ENCODE assay signal across 1 fruit fly cellular context in the genomic region with DNA sequence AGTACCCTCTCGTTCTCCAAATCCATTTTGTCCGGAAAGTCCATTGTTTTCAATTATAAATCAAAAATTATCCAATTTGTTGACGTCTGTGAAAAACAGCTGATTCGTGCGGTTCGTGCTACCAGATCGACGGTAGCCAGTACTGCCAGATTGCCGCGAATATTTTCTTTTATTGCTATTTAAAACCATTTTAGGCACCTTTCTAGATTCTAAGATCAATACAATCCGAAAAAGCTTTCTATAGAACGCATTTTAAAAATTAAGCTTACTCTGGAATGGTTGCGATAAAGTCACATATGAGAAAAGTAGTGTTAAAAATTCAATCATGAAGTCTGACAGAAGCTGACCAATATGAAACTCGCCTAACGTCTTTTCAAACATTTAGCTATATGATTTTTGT.
A peak's percentile ranks its signal among the peaks of the same experiment; 100 is the strongest.
TF ChIP-seq lines count a peak whose summit lies in the region.

A gene (minus strand): TSS at position 110 of the 400 bp plus-strand sequence.

TF ChIP-seq in whole organism, embryonic, 481 proteins besides CTCF, POLR2A, EP300 and RAD21 (continued from another document and continues in another):
- TF ChIP-seq CG4424 (GFP tag; optimal IDR thresholded peaks at IDR 0.05; lab: Kevin White, UChicago), result peak; percentile 30
- no peak for TF ChIP-seq eyg (GFP tag; optimal IDR thresholded peaks at IDR 0.05; lab: Kevin White, UChicago)
- TF ChIP-seq Vsx1 (GFP tag; optimal IDR thresholded peaks at IDR 0.05; lab: Kevin White, UChicago), result no peak
- TF ChIP-seq CG4730 (GFP tag; IDR thresholded peaks at IDR 0.05; lab: Robert Waterston, UW), result no peak; the same call in 1 of the 2 replicates
- no peak for TF ChIP-seq gce (GFP tag; IDR thresholded peaks at IDR 0.05; lab: Robert Waterston, UW)
- TF ChIP-seq CG15601 (tag; optimal IDR thresholded peaks at IDR 0.05; lab: Kevin White, UChicago), result peak; percentile 39
- TF ChIP-seq al (GFP tag; IDR thresholded peaks at IDR 0.05; lab: Robert Waterston, UW), result peak; percentile 28; the same call in 1 of the 2 replicates
- TF ChIP-seq sim (GFP tag; IDR thresholded peaks at IDR 0.05; lab: Robert Waterston, UW), result no peak
- peak; percentile 2 for TF ChIP-seq gfzf (GFP tag; optimal IDR thresholded peaks at IDR 0.05; lab: Kevin White, UChicago)
- no peak for TF ChIP-seq scrt (GFP tag; optimal IDR thresholded peaks at IDR 0.05; lab: Kevin White, UChicago)
- peak; percentile 39 for TF ChIP-seq CG12155 (GFP tag; optimal IDR thresholded peaks at IDR 0.05; lab: Kevin White, UChicago)
- peak; percentile 46; the same call in 1 of the 3 replicates for TF ChIP-seq CG17361 (GFP tag; IDR thresholded peaks at IDR 0.05; lab: Robert Waterston, UW)
- TF ChIP-seq shn (GFP tag; optimal IDR thresholded peaks at IDR 0.05; lab: Kevin White, UChicago), result peak; percentile 61
- TF ChIP-seq CG9215 (GFP tag; IDR thresholded peaks at IDR 0.05; lab: Robert Waterston, UW), result no peak; the same call in 1 of the 2 replicates
- peak; percentile 34 for TF ChIP-seq CG7839 (tag; optimal IDR thresholded peaks at IDR 0.05; lab: Kevin White, UChicago)
- no peak for TF ChIP-seq Sox100B (GFP tag; optimal IDR thresholded peaks at IDR 0.05; lab: Kevin White, UChicago)
- TF ChIP-seq CG6854 (GFP tag; optimal IDR thresholded peaks at IDR 0.05; lab: Kevin White, UChicago), result no peak
- TF ChIP-seq Myb (GFP tag; optimal IDR thresholded peaks at IDR 0.05; lab: Kevin White, UChicago), result peak; percentile 99
- no peak for TF ChIP-seq pfk (GFP tag; optimal IDR thresholded peaks at IDR 0.05; lab: Kevin White, UChicago)
- peak; percentile 61 for TF ChIP-seq Ets97D (GFP tag; optimal IDR thresholded peaks at IDR 0.05; lab: Kevin White, UChicago)
- peak; percentile 44 for TF ChIP-seq CG13424 (tag; optimal IDR thresholded peaks at IDR 0.05; lab: Kevin White, UChicago)
- peak; percentile 10 for TF ChIP-seq CG10209 (GFP tag; optimal IDR thresholded peaks at IDR 0.05; lab: Kevin White, UChicago)
- no peak for TF ChIP-seq MTF-1 (GFP tag; optimal IDR thresholded peaks at IDR 0.05; lab: Kevin White, UChicago; ENCODE audit: borderline replicate concordance)
- no peak for TF ChIP-seq ci (GFP tag; IDR thresholded peaks at IDR 0.05; lab: Robert Waterston, UW)
- TF ChIP-seq Rx (GFP tag; IDR thresholded peaks at IDR 0.05; lab: Robert Waterston, UW), result no peak
- no peak for TF ChIP-seq Bdp1 (GFP tag; optimal IDR thresholded peaks at IDR 0.05; lab: Kevin White, UChicago)
- TF ChIP-seq zfh1 (GFP tag; IDR thresholded peaks at IDR 0.05; lab: Robert Waterston, UW), result no peak
- no peak for TF ChIP-seq CG12104 (GFP tag; optimal IDR thresholded peaks at IDR 0.05; lab: Kevin White, UChicago)
- TF ChIP-seq trh (GFP tag; optimal IDR thresholded peaks at IDR 0.05; lab: Kevin White, UChicago), result no peak
- no peak for TF ChIP-seq Hand (GFP tag; optimal IDR thresholded peaks at IDR 0.05; lab: Kevin White, UChicago)
- no peak for TF ChIP-seq CG14965 (GFP tag; optimal IDR thresholded peaks at IDR 0.05; lab: Kevin White, UChicago; ENCODE audit: borderline replicate concordance)
- TF ChIP-seq Dip3 (GFP tag; optimal IDR thresholded peaks at IDR 0.05; lab: Kevin White, UChicago), result peak; percentile 60
- no peak for TF ChIP-seq CG14050 (GFP tag; IDR thresholded peaks at IDR 0.05; lab: Robert Waterston, UW)
- no peak for TF ChIP-seq sob (GFP tag; IDR thresholded peaks at IDR 0.05; lab: Robert Waterston, UW)
- TF ChIP-seq bcd (GFP tag; optimal IDR thresholded peaks at IDR 0.05; lab: Kevin White, UChicago), result no peak
- TF ChIP-seq mirr (GFP tag; optimal IDR thresholded peaks at IDR 0.05; lab: Kevin White, UChicago), result no peak
- TF ChIP-seq CG2678 (tag; optimal IDR thresholded peaks at IDR 0.05; lab: Kevin White, UChicago), result peak; percentile 31
- no peak for TF ChIP-seq CG12071 (GFP tag; optimal IDR thresholded peaks at IDR 0.05; lab: Kevin White, UChicago)
- no peak for TF ChIP-seq CrebB (tag; optimal IDR thresholded peaks at IDR 0.05; lab: Kevin White, UChicago)
- peak; percentile 48; the same call in 1 of the 2 replicates for TF ChIP-seq CG9932 (GFP tag; IDR thresholded peaks at IDR 0.05; lab: Robert Waterston, UW)
- TF ChIP-seq dan (GFP tag; IDR thresholded peaks at IDR 0.05; lab: Robert Waterston, UW), result no peak
- peak; percentile 68 for TF ChIP-seq CG1603 (tag; optimal IDR thresholded peaks at IDR 0.05; lab: Kevin White, UChicago)
- no peak for TF ChIP-seq lmd (GFP tag; IDR thresholded peaks at IDR 0.05; lab: Robert Waterston, UW)
- no peak for TF ChIP-seq Dref (GFP tag; IDR thresholded peaks at IDR 0.05; lab: Robert Waterston, UW)
- TF ChIP-seq CG8924 (tag; optimal IDR thresholded peaks at IDR 0.05; lab: Kevin White, UChicago), result peak; percentile 26
- peak; percentile 24 for TF ChIP-seq Sry-δ (GFP tag; optimal IDR thresholded peaks at IDR 0.05; lab: Kevin White, UChicago)
- TF ChIP-seq pzg (GFP tag; optimal IDR thresholded peaks at IDR 0.05; lab: Kevin White, UChicago), result peak; percentile 50
- peak; percentile 54 for TF ChIP-seq CHES-1-like (GFP tag; optimal IDR thresholded peaks at IDR 0.05; lab: Kevin White, UChicago)
- TF ChIP-seq Usf (GFP tag; optimal IDR thresholded peaks at IDR 0.05; lab: Kevin White, UChicago), result peak; percentile 18
- peak; percentile 53 for TF ChIP-seq CG17829 (tag; optimal IDR thresholded peaks at IDR 0.05; lab: Kevin White, UChicago)
- TF ChIP-seq btn (GFP tag; optimal IDR thresholded peaks at IDR 0.05; lab: Kevin White, UChicago), result no peak
- TF ChIP-seq Hey (tag; optimal IDR thresholded peaks at IDR 0.05; lab: Kevin White, UChicago), result no peak
- no peak for TF ChIP-seq org-1 (GFP tag; optimal IDR thresholded peaks at IDR 0.05; lab: Kevin White, UChicago)
- TF ChIP-seq prd (optimal IDR thresholded peaks at IDR 0.05; lab: Kevin White, UChicago), result no peak
- TF ChIP-seq prd (GFP tag; IDR thresholded peaks at IDR 0.05; lab: Robert Waterston, UW), result peak; percentile 70
- TF ChIP-seq dm (GFP tag; optimal IDR thresholded peaks at IDR 0.05; lab: Kevin White, UChicago), result peak; percentile 10
- peak; percentile 62 for TF ChIP-seq CG2116 (GFP tag; optimal IDR thresholded peaks at IDR 0.05; lab: Kevin White, UChicago)
- no peak for TF ChIP-seq cas (GFP tag; IDR thresholded peaks at IDR 0.05; lab: Robert Waterston, UW)
- TF ChIP-seq fru (optimal IDR thresholded peaks at IDR 0.05; lab: Kevin White, UChicago), result no peak
- TF ChIP-seq Opbp (GFP tag; IDR thresholded peaks at IDR 0.05; lab: Robert Waterston, UW; ENCODE audit: partially characterized antibody), result no peak
- no peak for TF ChIP-seq CG4282 (GFP tag; optimal IDR thresholded peaks at IDR 0.05; lab: Kevin White, UChicago)
- TF ChIP-seq kay (GFP tag; optimal IDR thresholded peaks at IDR 0.05; lab: Kevin White, UChicago), result no peak
- peak; percentile 73 for TF ChIP-seq mam (GFP tag; optimal IDR thresholded peaks at IDR 0.05; lab: Kevin White, UChicago)
- no peak for TF ChIP-seq nerfin-1 (tag; optimal IDR thresholded peaks at IDR 0.05; lab: Kevin White, UChicago)
- TF ChIP-seq nerfin-2 (GFP tag; IDR thresholded peaks at IDR 0.05; lab: Robert Waterston, UW; ENCODE audit: partially characterized antibody), result no peak
- no peak for TF ChIP-seq CG10959 (GFP tag; IDR thresholded peaks at IDR 0.05; lab: Robert Waterston, UW)
- TF ChIP-seq CG2129 (GFP tag; IDR thresholded peaks at IDR 0.05; lab: Robert Waterston, UW; ENCODE audit: partially characterized antibody), result no peak
- no peak for TF ChIP-seq Fer1 (GFP tag; optimal IDR thresholded peaks at IDR 0.05; lab: Kevin White, UChicago)
- TF ChIP-seq ranshi (GFP tag; IDR thresholded peaks at IDR 0.05; lab: Robert Waterston, UW), result no peak; the same call in 1 of the 2 replicates
- TF ChIP-seq CG8944 (GFP tag; optimal IDR thresholded peaks at IDR 0.05; lab: Kevin White, UChicago), result peak; percentile 59
- TF ChIP-seq CG7271 (tag; optimal IDR thresholded peaks at IDR 0.05; lab: Kevin White, UChicago), result no peak
- TF ChIP-seq gro (GFP tag; optimal IDR thresholded peaks at IDR 0.05; lab: Kevin White, UChicago), result no peak
- TF ChIP-seq Poxn (GFP tag; IDR thresholded peaks at IDR 0.05; lab: Robert Waterston, UW), result no peak
- TF ChIP-seq CG13287 (GFP tag; IDR thresholded peaks at IDR 0.05; lab: Robert Waterston, UW; ENCODE audit: partially characterized antibody), result no peak
- TF ChIP-seq insv (GFP tag; optimal IDR thresholded peaks at IDR 0.05; lab: Kevin White, UChicago), result no peak
- TF ChIP-seq Nf-YC (tag; optimal IDR thresholded peaks at IDR 0.05; lab: Kevin White, UChicago), result peak; percentile 30
- no peak for TF ChIP-seq caup (GFP tag; optimal IDR thresholded peaks at IDR 0.05; lab: Kevin White, UChicago; ENCODE audit: severe bottlenecking)
- no peak for TF ChIP-seq HHEX (GFP tag; optimal IDR thresholded peaks at IDR 0.05; lab: Kevin White, UChicago)
- no peak for TF ChIP-seq CG17912 (GFP tag; optimal IDR thresholded peaks at IDR 0.05; lab: Kevin White, UChicago)
- peak; percentile 48 for TF ChIP-seq CG15514 (GFP tag; optimal IDR thresholded peaks at IDR 0.05; lab: Kevin White, UChicago)
- no peak for TF ChIP-seq B-H2 (GFP tag; optimal IDR thresholded peaks at IDR 0.05; lab: Kevin White, UChicago)
- TF ChIP-seq CG16779 (GFP tag; IDR thresholded peaks at IDR 0.05; lab: Robert Waterston, UW), result no peak
- TF ChIP-seq CG13624 (GFP tag; optimal IDR thresholded peaks at IDR 0.05; lab: Kevin White, UChicago), result peak; percentile 2
- peak in 1 of 2 experiments; percentile 51 for TF ChIP-seq tll (GFP tag; optimal IDR thresholded peaks at IDR 0.05; lab: Kevin White, UChicago)
- no peak for TF ChIP-seq toy (GFP tag; IDR thresholded peaks at IDR 0.05; lab: Robert Waterston, UW)
- TF ChIP-seq HLH54F (GFP tag; optimal IDR thresholded peaks at IDR 0.05; lab: Kevin White, UChicago), result peak; percentile 66
- no peak for TF ChIP-seq CG15073 (GFP tag; optimal IDR thresholded peaks at IDR 0.05; lab: Kevin White, UChicago)
- no peak for TF ChIP-seq CG5953 (GFP tag; IDR thresholded peaks at IDR 0.05; lab: Robert Waterston, UW)
- no peak for TF ChIP-seq CG6254 (GFP tag; optimal IDR thresholded peaks at IDR 0.05; lab: Kevin White, UChicago)
- TF ChIP-seq CG4360 (GFP tag; IDR thresholded peaks at IDR 0.05; lab: Robert Waterston, UW), result no peak
- TF ChIP-seq dati (GFP tag; IDR thresholded peaks at IDR 0.05; lab: Robert Waterston, UW), result no peak
- TF ChIP-seq CG1233 (GFP tag; optimal IDR thresholded peaks at IDR 0.05; lab: Kevin White, UChicago), result no peak
- peak; percentile 52 for TF ChIP-seq Sin3A (optimal IDR thresholded peaks at IDR 0.05; lab: Kevin White, UChicago)
- no peak for TF ChIP-seq Doc2 (GFP tag; IDR thresholded peaks at IDR 0.05; lab: Robert Waterston, UW)
- no peak; the same call in 2 of the 3 replicates for TF ChIP-seq CG11093 (GFP tag; IDR thresholded peaks at IDR 0.05; lab: Robert Waterston, UW)
- TF ChIP-seq ttk (GFP tag; IDR thresholded peaks at IDR 0.05; lab: Robert Waterston, UW), result no peak
- no peak for TF ChIP-seq Awh (GFP tag; IDR thresholded peaks at IDR 0.05; lab: Robert Waterston, UW)
- TF ChIP-seq CG14710 (tag; optimal IDR thresholded peaks at IDR 0.05; lab: Kevin White, UChicago), result peak; percentile 69
- TF ChIP-seq Doc3 (GFP tag; IDR thresholded peaks at IDR 0.05; lab: Robert Waterston, UW; ENCODE audit: partially characterized antibody), result no peak
- TF ChIP-seq CG2202 (tag; optimal IDR thresholded peaks at IDR 0.05; lab: Kevin White, UChicago), result no peak
- no peak for TF ChIP-seq C15 (GFP tag; IDR thresholded peaks at IDR 0.05; lab: Robert Waterston, UW)
- no peak for TF ChIP-seq rib (GFP tag; IDR thresholded peaks at IDR 0.05; lab: Robert Waterston, UW)
- TF ChIP-seq Atf6 (GFP tag; IDR thresholded peaks at IDR 0.05; lab: Robert Waterston, UW), result no peak
- peak; percentile 57 for TF ChIP-seq Hmr (GFP tag; optimal IDR thresholded peaks at IDR 0.05; lab: Kevin White, UChicago)
- no peak for TF ChIP-seq da (GFP tag; optimal IDR thresholded peaks at IDR 0.05; lab: Kevin White, UChicago)
- TF ChIP-seq h (optimal IDR thresholded peaks at IDR 0.05; lab: Kevin White, UChicago), result no peak
- no peak for TF ChIP-seq CG18764 (GFP tag; optimal IDR thresholded peaks at IDR 0.05; lab: Kevin White, UChicago)
- no peak for TF ChIP-seq Dip2 (GFP tag; IDR thresholded peaks at IDR 0.05; lab: Robert Waterston, UW)
- no peak for TF ChIP-seq GATAe (GFP tag; conservative IDR thresholded peaks at IDR 0.05; lab: Robert Waterston, UW)
- TF ChIP-seq CG12219 (GFP tag; optimal IDR thresholded peaks at IDR 0.05; lab: Kevin White, UChicago), result no peak
- TF ChIP-seq E2f1 (GFP tag; IDR thresholded peaks at IDR 0.05; lab: Robert Waterston, UW), result no peak
- TF ChIP-seq CG31224 (GFP tag; IDR thresholded peaks at IDR 0.05; lab: Robert Waterston, UW), result no peak
- peak; percentile 37 for TF ChIP-seq sug (tag; optimal IDR thresholded peaks at IDR 0.05; lab: Kevin White, UChicago)
- TF ChIP-seq CG10462 (GFP tag; optimal IDR thresholded peaks at IDR 0.05; lab: Kevin White, UChicago), result peak; percentile 24
- TF ChIP-seq CG13123 (GFP tag; optimal IDR thresholded peaks at IDR 0.05; lab: Kevin White, UChicago), result peak; percentile 40
- no peak for TF ChIP-seq CG7963 (GFP tag; IDR thresholded peaks at IDR 0.05; lab: Robert Waterston, UW; ENCODE audit: partially characterized antibody)
- no peak for TF ChIP-seq CG15479 (GFP tag; optimal IDR thresholded peaks at IDR 0.05; lab: Kevin White, UChicago)
- TF ChIP-seq ems (GFP tag; optimal IDR thresholded peaks at IDR 0.05; lab: Kevin White, UChicago), result peak; percentile 32
- no peak for TF ChIP-seq CG18599 (GFP tag; optimal IDR thresholded peaks at IDR 0.05; lab: Kevin White, UChicago)
- no peak for TF ChIP-seq abd-A (tag; optimal IDR thresholded peaks at IDR 0.05; lab: Kevin White, UChicago)
- TF ChIP-seq ase (GFP tag; IDR thresholded peaks at IDR 0.05; lab: Robert Waterston, UW), result no peak
- TF ChIP-seq Atf3 (GFP tag; optimal IDR thresholded peaks at IDR 0.05; lab: Kevin White, UChicago), result peak; percentile 0
- no peak for TF ChIP-seq pros (GFP tag; optimal IDR thresholded peaks at IDR 0.05; lab: Kevin White, UChicago)
- no peak for TF ChIP-seq zf30C (GFP tag; optimal IDR thresholded peaks at IDR 0.05; lab: Kevin White, UChicago)
- TF ChIP-seq sc (optimal IDR thresholded peaks at IDR 0.05; lab: Kevin White, UChicago), result no peak
- no peak for TF ChIP-seq sc (GFP tag; optimal IDR thresholded peaks at IDR 0.05; lab: Kevin White, UChicago)
- TF ChIP-seq z (GFP tag; IDR thresholded peaks at IDR 0.05; lab: Robert Waterston, UW), result no peak
- TF ChIP-seq fu2 (GFP tag; optimal IDR thresholded peaks at IDR 0.05; lab: Kevin White, UChicago), result peak; percentile 35
- TF ChIP-seq lola (GFP tag; optimal IDR thresholded peaks at IDR 0.05; lab: Kevin White, UChicago), result peak in 1 of 3 experiments; percentile 46
- TF ChIP-seq eve (GFP tag; optimal IDR thresholded peaks at IDR 0.05; lab: Kevin White, UChicago), result no peak
